Fruit fly (Drosophila melanogaster) whole organism: ENCODE results near the gene Hsp60A.

Experiments
- CG8478 ChIP-seq: fragments of >200 bp; optimal IDR thresholded peaks from 2 replicates; lab custom pipeline; 2018; ENCODE audit warnings: inconsistent platforms
- Dll ChIP-seq: fragments of >200 bp; optimal IDR thresholded peaks from 2 replicates; lab custom pipeline; 2017
- pan ChIP-seq: fragments of >200 bp; optimal IDR thresholded peaks from 2 replicates; lab custom pipeline; 2017
- psq ChIP-seq: fragments of >200 bp; optimal IDR thresholded peaks from 2 replicates; lab custom pipeline; 2017
- usp ChIP-seq: fragments of >200 bp; optimal IDR thresholded peaks from 2 replicates; lab custom pipeline; 2017; ENCODE audit warnings: missing biosample characterization, missing genetic modification characterization, mixed read lengths

DNA sequence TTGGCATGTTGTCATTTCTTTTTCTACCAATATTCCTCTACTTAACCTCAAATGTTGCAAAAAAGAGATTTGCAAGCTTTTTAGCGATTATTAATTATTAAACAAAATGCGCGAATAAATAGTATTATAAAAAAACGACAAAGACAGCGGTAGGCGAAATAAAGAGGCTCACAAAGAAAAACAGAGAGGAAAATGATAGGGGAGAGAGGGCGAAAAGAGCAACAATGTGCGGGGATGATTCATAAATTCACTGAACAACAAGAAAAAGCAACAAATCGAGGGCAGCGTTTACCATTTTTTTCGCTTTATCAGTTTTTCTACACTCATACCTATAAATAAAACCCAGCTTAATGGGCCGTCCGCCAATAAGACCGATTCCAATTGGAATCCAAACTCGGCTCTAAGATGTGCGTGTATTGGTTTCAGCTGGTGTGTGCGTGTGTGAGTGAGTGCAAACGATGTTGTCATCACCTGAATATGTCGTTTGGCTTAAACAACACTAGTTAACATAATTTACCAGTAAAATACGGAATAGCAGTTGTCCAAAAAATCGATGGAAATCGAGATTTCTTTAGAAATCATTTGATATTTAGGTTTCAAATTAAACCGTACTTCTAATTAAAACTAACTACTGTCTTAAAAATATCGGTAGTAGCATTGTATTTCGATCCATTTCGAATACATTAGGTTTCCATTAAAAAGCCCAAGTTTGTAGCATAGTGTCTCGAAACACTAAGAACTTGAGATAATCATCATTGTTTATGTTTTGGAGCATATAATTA lies 47.7 kb downstream of the Hsp60A start:
- TF ChIP-seq CG8478 (no peak), usp (GFP tag; lab: Kevin White, UChicago) (no peak), psq (no peak), pan (lab: Kevin White, UChicago) (no peak), Dll (no peak)
